Worm (Caenorhabditis elegans) whole organism, midembryonic: ENCODE results near the gene T07G12.3.

Source experiments
- T22C8.4 ChIP-seq: fragments of 200-800 bp; sonication (Bioruptor generic); IDR thresholded peaks from 2 replicates; pipeline ENCODE4 v1.3.6; 2022; ENCODE audit warnings: missing genetic modification characterization, missing compliant biosample characterization
- cog-1 ChIP-seq: sonication (generic microtip); optimal IDR thresholded peaks from 2 replicates; lab custom pipeline; 2016; ENCODE audit warnings: missing genetic modification characterization, missing compliant biosample characterization
- flt-1 ChIP-seq: fragments of 200-800 bp; sonication (Bioruptor generic); IDR thresholded peaks from 2 replicates; pipeline ENCODE4 v1.3.6; 2022; ENCODE audit warnings: missing genetic modification characterization, missing compliant biosample characterization
- klf-2 ChIP-seq: fragments of 200-800 bp; sonication (Bioruptor generic); conservative IDR thresholded peaks from 2 replicates; pipeline ENCODE4 v1.3.6; 2022; ENCODE audit warnings: missing genetic modification reagents, missing genetic modification characterization, missing compliant biosample characterization
- med-1 ChIP-seq: sonication (generic microtip); optimal IDR thresholded peaks from 2 replicates; lab custom pipeline; 2017; ENCODE audit warnings: missing genetic modification characterization, mild to moderate bottlenecking, missing compliant biosample characterization, antibody characterized with exemption, missing genetic modification reagents; ENCODE audit not compliant: insufficient read depth
- ref-1 ChIP-seq: fragments of 200-800 bp; sonication (Bioruptor generic); conservative IDR thresholded peaks from 2 replicates; pipeline ENCODE4 v1.3.6; 2022; ENCODE audit warnings: missing genetic modification reagents, missing genetic modification characterization, missing compliant biosample characterization
- tab-1 ChIP-seq: fragments of 200-800 bp; sonication (Bioruptor generic); IDR thresholded peaks from 2 replicates; pipeline ENCODE4 v1.3.6; 2022; ENCODE audit warnings: missing genetic modification characterization, missing compliant biosample characterization
- ztf-23 ChIP-seq: fragments of 200-800 bp; sonication (Bioruptor generic); IDR thresholded peaks from 2 replicates; pipeline ENCODE4 v1.3.6; 2022; ENCODE audit warnings: missing genetic modification reagents, missing genetic modification characterization, missing compliant biosample characterization
- ztf-29 ChIP-seq: fragments of 200-800 bp; sonication (Bioruptor generic); IDR thresholded peaks from 2 replicates; pipeline ENCODE4 v1.3.6; 2022; ENCODE audit warnings: missing genetic modification reagents, missing genetic modification characterization, missing compliant biosample characterization

T07G12.3 gene

ce11 chrIV:10533639-10534038 is at the start of gene T07G12.3:
TSS of gene T07G12.3 (plus strand) at chrIV:10533939.
- no peak for TF ChIP-seq klf-2 (GFP tag; lab: Robert Waterston, UW)

ce11 chrIV:10489409-10489808 is 44.3 kb upstream of the T07G12.3 start:
- TF ChIP-seq ztf-23 (GFP tag; lab: Robert Waterston, UW), result no peak
- no peak for TF ChIP-seq cog-1 (tag; lab: Kevin White, UChicago)
- TF ChIP-seq klf-2 (GFP tag; lab: Robert Waterston, UW), result no peak
- TF ChIP-seq T22C8.4 (GFP tag; lab: Robert Waterston, UW), result no peak
- no peak for TF ChIP-seq med-1
- TF ChIP-seq ref-1 (GFP tag; lab: Robert Waterston, UW), result no peak
- no peak for TF ChIP-seq flt-1
- TF ChIP-seq ztf-29 (GFP tag; lab: Robert Waterston, UW), result no peak

ce11 chrIV:10498401-10498800 is 35.3 kb upstream of the T07G12.3 start:
- TF ChIP-seq med-1 (no peak), cog-1 (tag; lab: Kevin White, UChicago) (no peak), klf-2 (GFP tag; lab: Robert Waterston, UW) (no peak), T22C8.4 (GFP tag; lab: Robert Waterston, UW) (no peak), ztf-29 (GFP tag; lab: Robert Waterston, UW) (no peak), ref-1 (GFP tag; lab: Robert Waterston, UW) (no peak), tab-1 (no peak), ztf-23 (GFP tag; lab: Robert Waterston, UW) (no peak), flt-1 (no peak)

ce11 chrIV:10499948-10500356 is 33.8 kb upstream of the T07G12.3 start:
- TF ChIP-seq cog-1 (tag; lab: Kevin White, UChicago), result no peak
- 0 out of 2 replicates have a peak, but pooled peaks have one; percentile 43 for TF ChIP-seq ztf-23 (GFP tag; lab: Robert Waterston, UW)

ce11 chrIV:10500481-10500880 is 33.3 kb upstream of the T07G12.3 start:
- no peak for TF ChIP-seq ztf-23 (GFP tag; lab: Robert Waterston, UW)
- no peak for TF ChIP-seq ztf-29 (GFP tag; lab: Robert Waterston, UW)
- TF ChIP-seq cog-1 (tag; lab: Kevin White, UChicago), result no peak
- no peak for TF ChIP-seq tab-1
- TF ChIP-seq ref-1 (GFP tag; lab: Robert Waterston, UW), result no peak
- no peak for TF ChIP-seq med-1
- TF ChIP-seq T22C8.4 (GFP tag; lab: Robert Waterston, UW), result no peak
- TF ChIP-seq klf-2 (GFP tag; lab: Robert Waterston, UW), result no peak
- TF ChIP-seq flt-1, result no peak

ce11 chrIV:10501550-10502240 is 32.0 kb upstream of the T07G12.3 start, which contains the start of gene tax-6:
TSS of gene tax-6 (minus strand) at chrIV:10501600.
- no peak for TF ChIP-seq cog-1 (tag; lab: Kevin White, UChicago)
- TF ChIP-seq flt-1, result no peak
- no peak for TF ChIP-seq med-1
- no peak for TF ChIP-seq klf-2 (GFP tag; lab: Robert Waterston, UW)
- TF ChIP-seq ztf-23 (GFP tag; lab: Robert Waterston, UW), result no peak
- TF ChIP-seq ref-1 (GFP tag; lab: Robert Waterston, UW), result no peak
- TF ChIP-seq ztf-29 (GFP tag; lab: Robert Waterston, UW), result no peak
- TF ChIP-seq tab-1, result no peak
- no peak for TF ChIP-seq T22C8.4 (GFP tag; lab: Robert Waterston, UW)

ce11 chrIV:10502345-10502744 is 31.4 kb upstream of the T07G12.3 start:
- TF ChIP-seq ztf-29 (GFP tag; lab: Robert Waterston, UW) (no peak), ztf-23 (GFP tag; lab: Robert Waterston, UW) (no peak), cog-1 (tag; lab: Kevin White, UChicago) (no peak), med-1 (no peak), klf-2 (GFP tag; lab: Robert Waterston, UW) (no peak), flt-1 (no peak), T22C8.4 (GFP tag; lab: Robert Waterston, UW) (no peak)

ce11 chrIV:10503750-10504232 is 29.9 kb upstream of the T07G12.3 start:
- TF ChIP-seq cog-1 (tag; lab: Kevin White, UChicago) (peak; percentile 38), ztf-29 (GFP tag; lab: Robert Waterston, UW) (no peak), T22C8.4 (GFP tag; lab: Robert Waterston, UW) (peak; percentile 75)

ce11 chrIV:10505016-10505415 is 28.7 kb upstream of the T07G12.3 start:
- TF ChIP-seq flt-1 (0 out of 2 replicates have a peak, but pooled peaks have one; percentile 11), klf-2 (GFP tag; lab: Robert Waterston, UW) (no peak), ztf-29 (GFP tag; lab: Robert Waterston, UW) (no peak)

ce11 chrIV:10506016-10506415 is 27.7 kb upstream of the T07G12.3 start:
- no peak for TF ChIP-seq cog-1 (tag; lab: Kevin White, UChicago)
- TF ChIP-seq tab-1, result no peak
- TF ChIP-seq ztf-29 (GFP tag; lab: Robert Waterston, UW), result no peak
- TF ChIP-seq ref-1 (GFP tag; lab: Robert Waterston, UW), result no peak
- TF ChIP-seq med-1, result no peak
- TF ChIP-seq ztf-23 (GFP tag; lab: Robert Waterston, UW), result no peak
- TF ChIP-seq T22C8.4 (GFP tag; lab: Robert Waterston, UW), result no peak
- TF ChIP-seq flt-1, result no peak
- TF ChIP-seq klf-2 (GFP tag; lab: Robert Waterston, UW), result no peak
